Worm (Caenorhabditis elegans) whole organism, L4/young adult: ENCODE measurements around the gene srw-120.

Experiments
- W03F9.2 ChIP-seq: fragments of 150-350 bp; optimal IDR thresholded peaks from 2 replicates; lab custom pipeline; 2014; ENCODE audit warnings: missing biosample characterization, missing genetic modification characterization
- him-1 ChIP-seq: sonication (generic microtip); optimal IDR thresholded peaks from 2 replicates; lab custom pipeline; 2016; ENCODE audit warnings: missing genotype, missing genetic modification reagents, missing genetic modification characterization, missing compliant biosample characterization

ce11 chrV:3011394-3011793 lies 15.4 kb upstream of the srw-120 start, which contains the start of gene srw-135:
- no peak for TF ChIP-seq him-1
- TF ChIP-seq W03F9.2 (tag; lab: Kevin White, UChicago), result no peak
